ENCODE assay signal across 4 fruit fly cellular contexts in genomic region chr2L:8451497-8451896, dm6.
A peak's percentile ranks its signal among the peaks of the same experiment; 100 is the strongest.
TF ChIP-seq lines count a peak whose summit lies in the region.

No protein-coding gene starts in this region.

- TF ChIP-seq CTCF in whole organism, embryonic (GFP tag; optimal IDR thresholded peaks at IDR 0.05; lab: Kevin White, UChicago): no peak

TF ChIP-seq in whole organism, adult, 20 proteins besides CTCF, POLR2A, EP300 and RAD21:
- TF ChIP-seq kay (GFP tag; lab: Kevin White, UChicago; ENCODE audit: borderline replicate concordance) (peak; percentile 83), cic (GFP tag; optimal IDR thresholded peaks at IDR 0.05; lab: Kevin White, UChicago) (peak; percentile 41), CG7045 (GFP tag; optimal IDR thresholded peaks at IDR 0.05; lab: Kevin White, UChicago) (no peak)

TF ChIP-seq in whole organism, embryonic, 481 proteins besides CTCF, POLR2A, EP300 and RAD21 (continues in another document):
- TF ChIP-seq Sry-β (GFP tag; optimal IDR thresholded peaks at IDR 0.05; lab: Kevin White, UChicago): no peak
- no peak for TF ChIP-seq CG4617 (GFP tag; optimal IDR thresholded peaks at IDR 0.05; lab: Kevin White, UChicago; ENCODE audit: borderline replicate concordance)
- TF ChIP-seq schlank (tag; optimal IDR thresholded peaks at IDR 0.05; lab: Kevin White, UChicago): no peak
- TF ChIP-seq CG4707 (GFP tag; optimal IDR thresholded peaks at IDR 0.05; lab: Kevin White, UChicago): no peak
- 0 out of 2 replicates have a peak, but pooled peaks have one; percentile 6 for TF ChIP-seq stc (GFP tag; IDR thresholded peaks at IDR 0.05; lab: Robert Waterston, UW)
- TF ChIP-seq Spps (tag; optimal IDR thresholded peaks at IDR 0.05; lab: Kevin White, UChicago): no peak
- TF ChIP-seq D (optimal IDR thresholded peaks at IDR 0.05; lab: Kevin White, UChicago): no peak
- no peak for TF ChIP-seq D (GFP tag; optimal IDR thresholded peaks at IDR 0.05; lab: Kevin White, UChicago)
- TF ChIP-seq slou (GFP tag; optimal IDR thresholded peaks at IDR 0.05; lab: Kevin White, UChicago): no peak
- TF ChIP-seq CG6689 (GFP tag; IDR thresholded peaks at IDR 0.05; lab: Robert Waterston, UW): no peak
- TF ChIP-seq Neu2 (GFP tag; optimal IDR thresholded peaks at IDR 0.05; lab: Kevin White, UChicago; ENCODE audit: borderline replicate concordance): no peak
- TF ChIP-seq sug (tag; optimal IDR thresholded peaks at IDR 0.05; lab: Kevin White, UChicago): peak; percentile 99
- TF ChIP-seq Hr78 (GFP tag; optimal IDR thresholded peaks at IDR 0.05; lab: Kevin White, UChicago): peak in 1 of 2 experiments; percentile 73
- TF ChIP-seq chinmo (GFP tag; IDR thresholded peaks at IDR 0.05; lab: Robert Waterston, UW; ENCODE audit: partially characterized antibody): 0 out of 4 replicates have a peak, but pooled peaks have one; percentile 63
- peak; percentile 98 for TF ChIP-seq exex (tag; optimal IDR thresholded peaks at IDR 0.05; lab: Kevin White, UChicago)
- TF ChIP-seq sna (GFP tag; IDR thresholded peaks at IDR 0.05; lab: Robert Waterston, UW; ENCODE audit: partially characterized antibody): no peak
- TF ChIP-seq Hmx (GFP tag; optimal IDR thresholded peaks at IDR 0.05; lab: Kevin White, UChicago): no peak
- peak; percentile 83 for TF ChIP-seq CG34376 (GFP tag; optimal IDR thresholded peaks at IDR 0.05; lab: Kevin White, UChicago)
- no peak for TF ChIP-seq Ets97D (GFP tag; optimal IDR thresholded peaks at IDR 0.05; lab: Kevin White, UChicago)
- TF ChIP-seq tgo (GFP tag; IDR thresholded peaks at IDR 0.05; lab: Robert Waterston, UW): no peak
- TF ChIP-seq CG12155 (GFP tag; optimal IDR thresholded peaks at IDR 0.05; lab: Kevin White, UChicago): no peak
- TF ChIP-seq sob (GFP tag; IDR thresholded peaks at IDR 0.05; lab: Robert Waterston, UW): no peak
- no peak for TF ChIP-seq org-1 (GFP tag; optimal IDR thresholded peaks at IDR 0.05; lab: Kevin White, UChicago)
- peak; percentile 53 for TF ChIP-seq GATAe (GFP tag; conservative IDR thresholded peaks at IDR 0.05; lab: Robert Waterston, UW)
- TF ChIP-seq MTF-1 (GFP tag; optimal IDR thresholded peaks at IDR 0.05; lab: Kevin White, UChicago; ENCODE audit: borderline replicate concordance): no peak
- no peak for TF ChIP-seq maf-S (GFP tag; optimal IDR thresholded peaks at IDR 0.05; lab: Kevin White, UChicago)
- TF ChIP-seq Opbp (GFP tag; IDR thresholded peaks at IDR 0.05; lab: Robert Waterston, UW; ENCODE audit: partially characterized antibody): no peak
- TF ChIP-seq CG15601 (tag; optimal IDR thresholded peaks at IDR 0.05; lab: Kevin White, UChicago): no peak

TF ChIP-seq in whole organism, prepupa, 60 proteins besides CTCF, POLR2A, EP300 and RAD21:
- no peak for TF ChIP-seq CG9139 (GFP tag; optimal IDR thresholded peaks at IDR 0.05; lab: Kevin White, UChicago)
- TF ChIP-seq salr (GFP tag; optimal IDR thresholded peaks at IDR 0.05; lab: Kevin White, UChicago): no peak
- no peak for TF ChIP-seq Met (GFP tag; optimal IDR thresholded peaks at IDR 0.05; lab: Kevin White, UChicago)
- TF ChIP-seq Eip93F (GFP tag; optimal IDR thresholded peaks at IDR 0.05; lab: Kevin White, UChicago): peak; percentile 52

TF ChIP-seq in whole organism, wandering third instar larva, 38 proteins besides CTCF, POLR2A, EP300 and RAD21:
- TF ChIP-seq br (GFP tag; optimal IDR thresholded peaks at IDR 0.05; lab: Kevin White, UChicago) (no peak), Hnf4 (GFP tag; optimal IDR thresholded peaks at IDR 0.05; lab: Kevin White, UChicago) (peak; percentile 4), rgr (GFP tag; optimal IDR thresholded peaks at IDR 0.05; lab: Kevin White, UChicago) (no peak), fru (GFP tag; optimal IDR thresholded peaks at IDR 0.05; lab: Kevin White, UChicago) (no peak), CG9705 (GFP tag; optimal IDR thresholded peaks at IDR 0.05; lab: Kevin White, UChicago) (no peak), N (GFP tag; optimal IDR thresholded peaks at IDR 0.05; lab: Kevin White, UChicago) (no peak), Dfd (GFP tag; optimal IDR thresholded peaks at IDR 0.05; lab: Kevin White, UChicago) (no peak), dsf (GFP tag; optimal IDR thresholded peaks at IDR 0.05; lab: Kevin White, UChicago; ENCODE audit: borderline replicate concordance) (no peak), Dif (GFP tag; optimal IDR thresholded peaks at IDR 0.05; lab: Kevin White, UChicago; ENCODE audit: partially characterized antibody) (peak; percentile 20), dl (GFP tag; optimal IDR thresholded peaks at IDR 0.05; lab: Kevin White, UChicago; ENCODE audit: insufficient read depth in 1 of 2, partially characterized antibody in 2 of 2) (no peak), jim (GFP tag; optimal IDR thresholded peaks at IDR 0.05; lab: Kevin White, UChicago) (no peak), tai (GFP tag; optimal IDR thresholded peaks at IDR 0.05; lab: Kevin White, UChicago) (no peak), Rel (GFP tag; optimal IDR thresholded peaks at IDR 0.05; lab: Kevin White, UChicago) (no peak), Rel (tag; optimal IDR thresholded peaks at IDR 0.05; lab: Kevin White, UChicago) (no peak), Mio (GFP tag; optimal IDR thresholded peaks at IDR 0.05; lab: Kevin White, UChicago) (no peak), Hr78 (GFP tag; optimal IDR thresholded peaks at IDR 0.05; lab: Kevin White, UChicago) (no peak), sage (GFP tag; optimal IDR thresholded peaks at IDR 0.05; lab: Kevin White, UChicago) (no peak), Sp1 (GFP tag; optimal IDR thresholded peaks at IDR 0.05; lab: Kevin White, UChicago) (no peak)
